Worm (Caenorhabditis elegans) whole organism, L4 larva: ENCODE results near the gene T05A8.11.

Experiments
- ZK546.5 ChIP-seq, 2 experiments: sonication (generic microtip); optimal IDR thresholded peaks; 2 replicates each; lab custom pipeline; 2017; ENCODE audit warnings: missing biosample characterization in 2 of 2, missing genetic modification characterization in 2 of 2
- ama-1 ChIP-seq: fragments of 150-350 bp; optimal IDR thresholded peaks from 2 replicates; lab custom pipeline; 2014; ENCODE audit warnings: inconsistent platforms, mixed read lengths
- cey-2 ChIP-seq: sonication (generic microtip); optimal IDR thresholded peaks from 3 replicates; lab custom pipeline; 2017; ENCODE audit warnings: missing genetic modification characterization, mild to moderate bottlenecking, missing compliant biosample characterization, antibody characterized with exemption, borderline replicate concordance; ENCODE audit not compliant: insufficient read depth
- dmd-8 ChIP-seq: fragments of 200-800 bp; sonication (Bioruptor generic); IDR thresholded peaks from 2 replicates; pipeline ENCODE4 v1.3.6; 2022; ENCODE audit warnings: missing genetic modification characterization, missing compliant biosample characterization
- madf-9 ChIP-seq: fragments of 200-800 bp; sonication (Bioruptor generic); conservative IDR thresholded peaks from 2 replicates; pipeline ENCODE4 v1.3.6; 2022; ENCODE audit warnings: missing genetic modification reagents, missing genetic modification characterization, missing compliant biosample characterization
- ztf-11 ChIP-seq: fragments of 150-350 bp; optimal IDR thresholded peaks from 2 replicates; lab custom pipeline; 2014; ENCODE audit warnings: missing biosample characterization, missing genetic modification characterization

DNA sequence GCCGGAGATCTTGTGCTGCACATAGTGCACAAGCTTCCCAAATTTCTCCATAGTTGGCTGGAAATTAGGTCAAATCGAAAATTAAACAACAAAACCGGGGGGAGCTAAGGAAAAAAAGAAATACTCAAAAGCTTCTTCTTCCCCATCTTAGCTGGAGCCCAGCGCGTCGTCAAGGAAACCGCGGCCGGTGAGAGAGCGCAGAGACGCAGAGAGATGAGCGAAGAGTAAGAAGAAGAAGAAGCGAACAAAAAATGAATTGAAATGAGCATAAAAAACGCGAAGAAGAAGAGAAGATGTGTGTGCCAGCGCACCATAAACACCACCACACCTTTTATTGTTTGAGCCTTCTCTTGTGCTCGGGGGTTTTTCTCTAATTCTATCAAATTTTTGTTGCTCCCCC is 9.7 kb upstream of the T05A8.11 start, which contains the start of gene wdr-31:
- TF ChIP-seq madf-9 (GFP tag; lab: Robert Waterston, UW) (no peak), ztf-11 (no peak), ama-1 (lab: Kevin White, UChicago) (no peak), dmd-8 (GFP tag; lab: Robert Waterston, UW) (no peak), cey-2 (tag; lab: Kevin White, UChicago) (no peak), ZK546.5 (tag; optimal IDR thresholded peaks at IDR 0.05; lab: Kevin White, UChicago) (no peak)
